Worm (Caenorhabditis elegans) whole organism, L4/young adult: ENCODE data around the gene C16D9.3.

Source experiments
- dao-5 ChIP-seq: sonication (generic microtip); optimal IDR thresholded peaks from 2 replicates; lab custom pipeline; 2016; ENCODE audit warnings: missing genotype, missing genetic modification characterization, moderate library complexity, missing compliant biosample characterization
- him-1 ChIP-seq: sonication (generic microtip); optimal IDR thresholded peaks from 2 replicates; lab custom pipeline; 2016; ENCODE audit warnings: missing genotype, missing genetic modification reagents, missing genetic modification characterization, missing compliant biosample characterization

DNA sequence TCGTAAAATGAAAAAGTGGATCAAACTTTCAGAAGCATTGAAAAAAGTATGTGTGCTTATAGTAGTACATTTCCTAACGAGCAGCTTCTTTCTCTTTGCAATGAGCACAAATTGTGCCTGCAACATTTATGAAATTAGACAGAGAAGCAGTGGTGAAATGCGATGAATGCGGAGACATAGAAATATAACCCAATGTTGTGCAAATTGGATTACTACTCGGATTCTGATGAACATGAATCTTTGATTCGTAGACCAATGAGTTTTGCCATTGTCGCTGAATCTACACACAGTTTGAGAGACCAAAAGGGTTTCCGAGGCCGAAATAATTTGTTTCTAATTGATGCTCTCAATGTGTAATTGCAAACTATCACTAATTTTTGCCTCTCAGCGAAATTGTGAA is 14.1 kb upstream of the C16D9.3 start:
- no peak for TF ChIP-seq dao-5 (tag; lab: Kevin White, UChicago)
- TF ChIP-seq him-1 (tag; lab: Kevin White, UChicago): no peak
